Fruit fly (Drosophila melanogaster) whole organism, embryonic: ENCODE data around the gene CG11396.

ENCODE experiments used
- B-H1 ChIP-seq: fragments of 200-800 bp; sonication (Bioruptor generic); IDR thresholded peaks from 3 replicates; pipeline ENCODE4 v1.3.6; 2022; ENCODE audit warnings: missing biosample characterization, missing genetic modification characterization
- CG10267 ChIP-seq: fragments of 200-800 bp; sonication (Bioruptor generic); optimal IDR thresholded peaks from 2 replicates; lab custom pipeline; 2018; ENCODE audit warnings: missing biosample characterization, mild to moderate bottlenecking, missing genetic modification characterization, moderate library complexity
- CG11456 ChIP-seq: fragments of 200-800 bp; sonication (Bioruptor generic); IDR thresholded peaks from 3 replicates; pipeline ENCODE4 v1.3.6; 2022; ENCODE audit warnings: missing biosample characterization, missing genetic modification characterization
- CG11504 ChIP-seq: fragments of 200-800 bp; sonication (Bioruptor generic); optimal IDR thresholded peaks from 3 replicates; lab custom pipeline; 2019; ENCODE audit warnings: missing biosample characterization, mild to moderate bottlenecking, missing genetic modification characterization, moderate library complexity
- CG12391 ChIP-seq: fragments of 200-800 bp; sonication (Bioruptor generic); optimal IDR thresholded peaks from 3 replicates; lab custom pipeline; 2018; ENCODE audit warnings: missing biosample characterization, mild to moderate bottlenecking, missing genetic modification characterization, moderate library complexity
- CG15011 ChIP-seq: fragments of 200-800 bp; sonication (Bioruptor generic); optimal IDR thresholded peaks from 3 replicates; lab custom pipeline; 2018; ENCODE audit warnings: missing biosample characterization, mild to moderate bottlenecking, missing genetic modification characterization
- CG15269 ChIP-seq: fragments of 200-800 bp; sonication (Bioruptor generic); optimal IDR thresholded peaks from 2 replicates; lab custom pipeline; 2018; ENCODE audit warnings: missing biosample characterization, mild to moderate bottlenecking, missing genetic modification characterization, moderate library complexity
- CG16863 ChIP-seq: fragments of 200-800 bp; sonication (Bioruptor generic); optimal IDR thresholded peaks from 3 replicates; lab custom pipeline; 2016; ENCODE audit warnings: missing biosample characterization, missing genetic modification characterization
- CG17328 ChIP-seq: fragments of 200-800 bp; sonication (Bioruptor generic); IDR thresholded peaks from 2 replicates; pipeline ENCODE4 v1.3.6; 2022; ENCODE audit warnings: missing biosample characterization, missing genetic modification characterization
- CG17359 ChIP-seq: fragments of 200-800 bp; sonication (Bioruptor generic); optimal IDR thresholded peaks from 3 replicates; lab custom pipeline; 2018; ENCODE audit warnings: missing biosample characterization, mild to moderate bottlenecking, missing genetic modification characterization, moderate library complexity
- CG1792 ChIP-seq: fragments of 200-800 bp; sonication (Bioruptor generic); optimal IDR thresholded peaks from 2 replicates; lab custom pipeline; 2016; ENCODE audit warnings: missing biosample characterization, missing genetic modification characterization
- CG1832 ChIP-seq: fragments of 200-800 bp; sonication (Bioruptor generic); optimal IDR thresholded peaks from 2 replicates; lab custom pipeline; 2017; ENCODE audit warnings: missing biosample characterization, mild to moderate bottlenecking, missing genetic modification characterization, inconsistent platforms
- CG18599 ChIP-seq: fragments of 200-800 bp; sonication (Bioruptor generic); optimal IDR thresholded peaks from 3 replicates; lab custom pipeline; 2017; ENCODE audit warnings: missing biosample characterization, missing genetic modification characterization, mild to moderate bottlenecking, moderate library complexity, missing genetic modification reagents
- CG42726 ChIP-seq: fragments of 200-800 bp; sonication (Bioruptor generic); IDR thresholded peaks from 2 replicates; pipeline ENCODE4 v1.3.6; 2022; ENCODE audit warnings: missing biosample characterization, missing genetic modification characterization; ENCODE audit not compliant: partially characterized antibody
- CG4820 ChIP-seq: fragments of 200-800 bp; sonication (Bioruptor generic); optimal IDR thresholded peaks from 3 replicates; lab custom pipeline; 2016; ENCODE audit warnings: missing biosample characterization, missing genetic modification characterization
- CG5245 ChIP-seq: fragments of 200-800 bp; sonication (Bioruptor generic); optimal IDR thresholded peaks from 3 replicates; lab custom pipeline; 2016; ENCODE audit warnings: missing biosample characterization, missing genetic modification characterization
- CG6654 ChIP-seq: fragments of 200-800 bp; sonication (Bioruptor generic); optimal IDR thresholded peaks from 2 replicates; lab custom pipeline; 2017; ENCODE audit warnings: missing biosample characterization, mild to moderate bottlenecking, missing genetic modification characterization
- CG6683 ChIP-seq: fragments of 200-800 bp; sonication (Bioruptor generic); optimal IDR thresholded peaks from 2 replicates; lab custom pipeline; 2017; ENCODE audit warnings: missing biosample characterization, mild to moderate bottlenecking, missing genetic modification characterization, missing genetic modification reagents
- CG6765 ChIP-seq: fragments of 200-800 bp; sonication (Bioruptor generic); optimal IDR thresholded peaks from 3 replicates; lab custom pipeline; 2017; ENCODE audit warnings: missing biosample characterization, mild to moderate bottlenecking, missing genetic modification characterization
- CG8290 ChIP-seq, 3 experiments: fragments of 200-800 bp; sonication (Bioruptor generic); optimal IDR thresholded peaks; 2 replicates each; lab custom pipeline; 2016 to 2019; ENCODE audit warnings: missing biosample characterization in 3 of 3, missing genetic modification characterization in 3 of 3, mild to moderate bottlenecking in 2 of 3, moderate library complexity in 1 of 3
- CG9609 ChIP-seq: fragments of 200-800 bp; sonication (Bioruptor generic); optimal IDR thresholded peaks from 3 replicates; lab custom pipeline; 2016; ENCODE audit warnings: missing biosample characterization, missing genetic modification characterization
- CoRest ChIP-seq: fragments of 200-800 bp; sonication (Bioruptor generic); optimal IDR thresholded peaks from 3 replicates; lab custom pipeline; 2018; ENCODE audit warnings: missing biosample characterization, mild to moderate bottlenecking, missing genetic modification characterization, moderate library complexity
- CrebB ChIP-seq: fragments of 200-800 bp; sonication (Bioruptor generic); optimal IDR thresholded peaks from 3 replicates; lab custom pipeline; 2018; ENCODE audit warnings: missing biosample characterization, mild to moderate bottlenecking, missing genetic modification characterization
- Gsc ChIP-seq: fragments of 200-800 bp; sonication (Bioruptor generic); IDR thresholded peaks from 2 replicates; pipeline ENCODE4 v1.3.6; 2022; ENCODE audit warnings: missing biosample characterization, missing genetic modification characterization
- Hr51 ChIP-seq, 2 experiments: fragments of 200-800 bp; sonication (Bioruptor generic); optimal IDR thresholded peaks; 2 replicates in 1 of 2; 3 replicates in 1 of 2; lab custom pipeline; 2016 to 2018; ENCODE audit warnings: missing biosample characterization in 2 of 2, missing genetic modification characterization in 2 of 2, mild to moderate bottlenecking in 1 of 2, moderate library complexity in 1 of 2
- MTF-1 ChIP-seq: fragments of 200-800 bp; sonication (Bioruptor generic); optimal IDR thresholded peaks from 2 replicates; lab custom pipeline; 2018; ENCODE audit warnings: missing biosample characterization, mild to moderate bottlenecking, missing genetic modification characterization, borderline replicate concordance
- NC2α ChIP-seq: fragments of 200-800 bp; sonication (Bioruptor generic); optimal IDR thresholded peaks from 2 replicates; lab custom pipeline; 2016; ENCODE audit warnings: missing biosample characterization, missing genetic modification characterization
- Sin3A ChIP-seq: fragments of >200 bp; optimal IDR thresholded peaks from 2 replicates; lab custom pipeline; 2018
- Sry-δ ChIP-seq: fragments of 200-800 bp; sonication (Bioruptor generic); optimal IDR thresholded peaks from 2 replicates; lab custom pipeline; 2016; ENCODE audit warnings: missing biosample characterization, missing genetic modification characterization
- btn ChIP-seq: fragments of 200-800 bp; sonication (Bioruptor generic); optimal IDR thresholded peaks from 2 replicates; lab custom pipeline; 2016; ENCODE audit warnings: missing biosample characterization, missing genetic modification characterization
- danr ChIP-seq: fragments of 200-800 bp; sonication (Bioruptor generic); IDR thresholded peaks from 2 replicates; pipeline ENCODE4 v1.3.6; 2022; ENCODE audit warnings: missing biosample characterization, missing genetic modification characterization
- dm ChIP-seq: fragments of 200-800 bp; sonication (Bioruptor generic); optimal IDR thresholded peaks from 3 replicates; lab custom pipeline; 2016; ENCODE audit warnings: missing biosample characterization, missing genetic modification characterization
- fu2 ChIP-seq: fragments of 200-800 bp; sonication (Bioruptor generic); optimal IDR thresholded peaks from 2 replicates; lab custom pipeline; 2016; ENCODE audit warnings: missing biosample characterization, missing genetic modification characterization
- kay ChIP-seq: fragments of 200-800 bp; sonication (Bioruptor generic); optimal IDR thresholded peaks from 2 replicates; lab custom pipeline; 2016; ENCODE audit warnings: missing biosample characterization, missing genetic modification characterization
- lov ChIP-seq, 2 experiments: fragments of 200-800 bp in 1 of 2; fragments of >200 bp in 1 of 2; sonication (Bioruptor generic) in 1 of 2; IDR thresholded peaks in 1 of 2; optimal IDR thresholded peaks in 1 of 2; 2 replicates in 1 of 2; 3 replicates in 1 of 2; pipeline versions ENCODE4 v1.3.6 to Lab custom; 2017 to 2022; ENCODE audit warnings: missing biosample characterization in 1 of 2, missing genetic modification characterization in 1 of 2
- mld ChIP-seq: fragments of 200-800 bp; sonication (Bioruptor generic); IDR thresholded peaks from 3 replicates; pipeline ENCODE4 v1.3.6; 2022; ENCODE audit warnings: missing biosample characterization, missing genetic modification characterization; ENCODE audit not compliant: partially characterized antibody
- nau ChIP-seq: fragments of 200-800 bp; sonication (Bioruptor generic); optimal IDR thresholded peaks from 3 replicates; lab custom pipeline; 2017; ENCODE audit warnings: missing biosample characterization, mild to moderate bottlenecking, missing genetic modification characterization, missing genetic modification reagents
- pan ChIP-seq, 4 experiments: fragments of >200 bp in 3 of 4; fragments of 200-800 bp in 1 of 4; sonication (Bioruptor generic) in 1 of 4; optimal IDR thresholded peaks in 3 of 4; IDR thresholded peaks in 1 of 4; 2 replicates each; pipeline versions ENCODE4 v1.3.6 to Lab custom; 2017 to 2022; ENCODE audit warnings: missing biosample characterization in 2 of 4, missing genetic modification characterization in 2 of 4, mixed read lengths in 1 of 4
- pita ChIP-seq: fragments of 200-800 bp; sonication (Bioruptor generic); optimal IDR thresholded peaks from 2 replicates; lab custom pipeline; 2017; ENCODE audit warnings: missing biosample characterization, mild to moderate bottlenecking, missing genetic modification characterization
- sd ChIP-seq: fragments of 200-800 bp; sonication (Bioruptor generic); optimal IDR thresholded peaks from 3 replicates; lab custom pipeline; 2018; ENCODE audit warnings: missing biosample characterization, mild to moderate bottlenecking, missing genetic modification characterization, moderate library complexity
- so ChIP-seq: fragments of 200-800 bp; sonication (Bioruptor generic); IDR thresholded peaks from 3 replicates; pipeline ENCODE4 v1.3.6; 2022; ENCODE audit warnings: missing biosample characterization, missing genetic modification characterization
- sqz ChIP-seq: fragments of 200-800 bp; sonication (Bioruptor generic); optimal IDR thresholded peaks from 3 replicates; lab custom pipeline; 2018; ENCODE audit warnings: missing biosample characterization, mild to moderate bottlenecking, missing genetic modification characterization
- sr ChIP-seq: fragments of 200-800 bp; sonication (Bioruptor generic); IDR thresholded peaks from 3 replicates; pipeline ENCODE4 v1.3.6; 2022; ENCODE audit warnings: missing biosample characterization, missing genetic modification characterization
- tll ChIP-seq, 2 experiments: fragments of 200-800 bp in 1 of 2; fragments of >200 bp in 1 of 2; sonication (Bioruptor generic) in 1 of 2; optimal IDR thresholded peaks; 2 replicates each; lab custom pipeline; 2017 to 2019; ENCODE audit warnings: missing biosample characterization in 2 of 2, missing genetic modification characterization in 2 of 2, mild to moderate bottlenecking in 1 of 2, moderate library complexity in 1 of 2
- trem ChIP-seq: fragments of 200-800 bp; optimal IDR thresholded peaks from 3 replicates; lab custom pipeline; 2019; ENCODE audit warnings: missing biosample characterization, mild to moderate bottlenecking, missing genetic modification characterization, moderate library complexity
- zfh1 ChIP-seq: fragments of 200-800 bp; sonication (Bioruptor generic); IDR thresholded peaks from 3 replicates; pipeline ENCODE4 v1.3.6; 2022; ENCODE audit warnings: missing biosample characterization, missing genetic modification characterization

Gene CG11396

DNA sequence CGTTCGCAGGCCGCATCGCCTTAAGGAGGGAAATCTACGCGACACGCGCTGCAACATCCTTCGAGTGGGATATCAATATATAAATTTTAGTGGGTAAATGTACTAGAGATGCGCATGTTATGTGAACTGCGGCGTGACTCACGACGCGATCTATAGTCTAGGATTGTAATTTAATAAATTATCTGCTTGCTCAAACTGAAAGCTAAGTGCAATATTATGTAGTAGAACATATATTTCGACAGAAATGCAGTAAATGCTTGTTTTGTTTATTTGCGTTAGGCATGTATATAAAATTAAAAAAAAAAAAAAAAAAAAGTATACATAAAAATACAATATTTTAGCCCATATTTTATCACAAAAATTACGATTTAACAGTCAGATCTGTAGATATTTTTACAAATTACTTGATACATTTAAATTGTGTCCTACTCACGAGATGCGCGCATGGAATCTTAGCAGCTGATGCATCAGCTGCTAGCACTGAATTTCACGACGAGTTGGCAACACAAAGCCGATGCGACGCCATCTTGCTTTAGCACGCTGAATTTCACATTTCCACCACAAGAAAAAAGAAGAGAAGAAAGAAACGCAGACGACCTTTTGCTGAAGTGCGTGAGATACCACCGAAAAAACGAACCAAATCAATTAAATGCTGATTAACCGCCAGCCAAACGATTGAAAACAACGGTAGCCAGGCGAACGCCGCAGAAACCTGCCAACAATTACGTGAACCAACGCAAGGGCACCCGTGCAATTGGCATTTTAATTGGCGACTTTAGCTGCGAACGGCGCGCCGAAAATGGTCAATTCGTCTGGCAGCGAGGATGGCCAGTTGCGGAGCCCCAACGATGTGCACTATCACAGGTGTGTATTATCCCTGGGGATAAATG, 16.7 kb downstream of the CG11396 start, which contains the start of the genes CG4042 and Pitslre (continued):
- peak; percentile 14 for TF ChIP-seq CG8290 (GFP tag; optimal IDR thresholded peaks at IDR 0.05; lab: Kevin White, UChicago)
- TF ChIP-seq CG8290 (tag; optimal IDR thresholded peaks at IDR 0.05; lab: Kevin White, UChicago) = peak in 1 of 2 experiments; percentile 28
- no peak for TF ChIP-seq CG16863 (GFP tag; lab: Kevin White, UChicago)
- TF ChIP-seq trem (tag; lab: Kevin White, UChicago) = peak; percentile 97
- 0 out of 2 replicates have a peak, but pooled peaks have one; percentile 30 for TF ChIP-seq CG42726 (GFP tag; lab: Robert Waterston, UW)
- TF ChIP-seq sd = no peak
- no peak for TF ChIP-seq pita (GFP tag; lab: Kevin White, UChicago)
- no peak for TF ChIP-seq MTF-1 (GFP tag; lab: Kevin White, UChicago)
- no peak for TF ChIP-seq Gsc (GFP tag; lab: Robert Waterston, UW)
- TF ChIP-seq pan (optimal IDR thresholded peaks at IDR 0.05; lab: Kevin White, UChicago) = no peak
- no peak for TF ChIP-seq pan (GFP tag; optimal IDR thresholded peaks at IDR 0.05 in 1 of 2, IDR thresholded peaks at IDR 0.05 in 1 of 2)
- TF ChIP-seq lov (optimal IDR thresholded peaks at IDR 0.05; lab: Kevin White, UChicago) = no peak
- TF ChIP-seq lov (GFP tag; IDR thresholded peaks at IDR 0.05; lab: Robert Waterston, UW) = no peak
- TF ChIP-seq Hr51 (GFP tag; optimal IDR thresholded peaks at IDR 0.05; lab: Kevin White, UChicago) = peak; percentile 19 to 40
- peak; percentile 26 for TF ChIP-seq CoRest (tag; lab: Kevin White, UChicago)
- TF ChIP-seq CG17328 = no peak
- peak; percentile 38 for TF ChIP-seq CG12391 (tag; lab: Kevin White, UChicago)
- TF ChIP-seq sr (GFP tag; lab: Robert Waterston, UW) = no peak
- TF ChIP-seq NC2α (GFP tag; lab: Kevin White, UChicago) = no peak
- no peak for TF ChIP-seq CG9609
- no peak for TF ChIP-seq danr (GFP tag; lab: Robert Waterston, UW)
- TF ChIP-seq sqz (GFP tag; lab: Kevin White, UChicago) = no peak
- TF ChIP-seq CG6683 (GFP tag; lab: Kevin White, UChicago) = no peak
- no peak for TF ChIP-seq CG5245 (GFP tag; lab: Kevin White, UChicago)
- 0 out of 3 replicates have a peak, but pooled peaks have one; percentile 47 for TF ChIP-seq zfh1 (GFP tag; lab: Robert Waterston, UW)
- no peak for TF ChIP-seq CG1792 (GFP tag; lab: Kevin White, UChicago)
- no peak; the same call in 2 of the 3 replicates for TF ChIP-seq so (GFP tag; lab: Robert Waterston, UW)
- no peak for TF ChIP-seq btn
- no peak for TF ChIP-seq CrebB (tag; lab: Kevin White, UChicago)
- TF ChIP-seq CG4820 (GFP tag; lab: Kevin White, UChicago) = peak; percentile 37
- peak; percentile 34 for TF ChIP-seq CG15269 (tag; lab: Kevin White, UChicago)
- TF ChIP-seq CG15011 (GFP tag; lab: Kevin White, UChicago) = no peak
- TF ChIP-seq CG11504 (tag; lab: Kevin White, UChicago) = peak; percentile 41
- TF ChIP-seq nau (GFP tag; lab: Kevin White, UChicago) = no peak
- no peak; the same call in 2 of the 3 replicates for TF ChIP-seq B-H1
- TF ChIP-seq kay (GFP tag; lab: Kevin White, UChicago) = peak; percentile 25
- peak; percentile 31 for TF ChIP-seq CG10267 (tag; lab: Kevin White, UChicago)
- TF ChIP-seq Sin3A (lab: Kevin White, UChicago) = peak; percentile 52
- TF ChIP-seq Sry-δ = peak; percentile 55
- peak; percentile 34 for TF ChIP-seq CG18599 (GFP tag; lab: Kevin White, UChicago)
- no peak for TF ChIP-seq fu2 (GFP tag; lab: Kevin White, UChicago)
- TF ChIP-seq CG6654 (GFP tag; lab: Kevin White, UChicago) = no peak
- TF ChIP-seq CG6765 (GFP tag; lab: Kevin White, UChicago) = no peak
- TF ChIP-seq CG17359 (tag; lab: Kevin White, UChicago) = peak; percentile 55
- TF ChIP-seq CG1832 = no peak
- no peak for TF ChIP-seq CG11456 (GFP tag; lab: Robert Waterston, UW)
- no peak for TF ChIP-seq dm (GFP tag; lab: Kevin White, UChicago)
- TF ChIP-seq mld (GFP tag; lab: Robert Waterston, UW) = no peak; the same call in 2 of the 3 replicates
- no peak for TF ChIP-seq tll (GFP tag; optimal IDR thresholded peaks at IDR 0.05; lab: Kevin White, UChicago)
